Fruit fly (Drosophila melanogaster) whole organism, wandering third instar larva: ENCODE results near the gene noi.

Experiments used
- Abd-B ChIP-seq: fragments of >200 bp; optimal IDR thresholded peaks from 2 replicates; lab custom pipeline; 2017; ENCODE audit warnings: missing biosample characterization, missing genetic modification characterization
- CG32264 ChIP-seq: fragments of 200-800 bp; sonication (Bioruptor generic); optimal IDR thresholded peaks from 2 replicates; lab custom pipeline; 2016; ENCODE audit warnings: missing biosample characterization, missing genetic modification characterization
- CG9705 ChIP-seq: fragments of 200-800 bp; sonication (Bioruptor generic); optimal IDR thresholded peaks from 2 replicates; lab custom pipeline; 2018; ENCODE audit warnings: missing biosample characterization, mild to moderate bottlenecking, missing genetic modification characterization
- CrebA ChIP-seq: fragments of 200-800 bp; sonication (Bioruptor generic); optimal IDR thresholded peaks from 2 replicates; lab custom pipeline; 2016; ENCODE audit warnings: missing biosample characterization, mild to moderate bottlenecking, missing genetic modification characterization, borderline replicate concordance
- Dfd ChIP-seq: fragments of >200 bp; optimal IDR thresholded peaks from 2 replicates; lab custom pipeline; 2017; ENCODE audit warnings: missing biosample characterization, missing genetic modification characterization
- Dif ChIP-seq: fragments of 200-275, 200-300 bp; sonication (Bioruptor generic); optimal IDR thresholded peaks from 2 replicates; lab custom pipeline; 2018; ENCODE audit warnings: missing biosample characterization, missing genetic modification characterization; ENCODE audit not compliant: partially characterized antibody
- GATAd ChIP-seq: sonication (Bioruptor generic); optimal IDR thresholded peaks from 2 replicates; lab custom pipeline; 2016; ENCODE audit warnings: missing biosample characterization, missing genetic modification characterization
- HLH106 ChIP-seq: fragments of 200-800 bp; optimal IDR thresholded peaks from 3 replicates; lab custom pipeline; 2019; ENCODE audit warnings: missing biosample characterization, mild to moderate bottlenecking, missing genetic modification characterization, moderate library complexity
- Hnf4 ChIP-seq: fragments of 200-800 bp; sonication (Bioruptor generic); optimal IDR thresholded peaks from 2 replicates; lab custom pipeline; 2016; ENCODE audit warnings: missing biosample characterization, mild to moderate bottlenecking, missing genetic modification characterization
- Hr78 ChIP-seq: fragments of >200 bp; optimal IDR thresholded peaks from 2 replicates; lab custom pipeline; 2017; ENCODE audit warnings: missing biosample characterization, missing genetic modification characterization
- Hr83 ChIP-seq: fragments of 200-300 bp; sonication (Bioruptor generic); optimal IDR thresholded peaks from 2 replicates; lab custom pipeline; 2016; ENCODE audit warnings: missing biosample characterization, mild to moderate bottlenecking, missing genetic modification characterization, moderate library complexity; ENCODE audit not compliant: poor library complexity, severe bottlenecking
- Jra ChIP-seq: sonication (Bioruptor generic); optimal IDR thresholded peaks from 2 replicates; lab custom pipeline; 2016; ENCODE audit warnings: missing biosample characterization, missing genetic modification characterization
- Mio ChIP-seq: sonication (Bioruptor generic); optimal IDR thresholded peaks from 2 replicates; lab custom pipeline; 2016; ENCODE audit warnings: missing biosample characterization, missing genetic modification characterization
- Myc ChIP-seq: fragments of >200 bp; optimal IDR thresholded peaks from 2 replicates; lab custom pipeline; 2017
- N ChIP-seq: fragments of >200 bp; optimal IDR thresholded peaks from 2 replicates; lab custom pipeline; 2018; ENCODE audit warnings: missing biosample characterization, missing external identifiers, missing genetic modification characterization
- OdsH ChIP-seq: fragments of 200-800 bp; sonication (Bioruptor generic); optimal IDR thresholded peaks from 2 replicates; lab custom pipeline; 2016; ENCODE audit warnings: missing biosample characterization, mild to moderate bottlenecking, missing genetic modification characterization
- Rel ChIP-seq, 2 experiments: fragments of 200-800 bp; sonication (Bioruptor generic) in 1 of 2; optimal IDR thresholded peaks; 2 replicates in 1 of 2; 3 replicates in 1 of 2; lab custom pipeline; 2016 to 2019; ENCODE audit warnings: mild to moderate bottlenecking in 2 of 2, missing biosample characterization in 2 of 2, missing genetic modification characterization in 2 of 2, moderate library complexity in 1 of 2
- Sp1 ChIP-seq: fragments of 200-800 bp; sonication (Bioruptor generic); optimal IDR thresholded peaks from 3 replicates; lab custom pipeline; 2019; ENCODE audit warnings: missing biosample characterization, mild to moderate bottlenecking, missing genetic modification characterization, moderate library complexity
- Vsx2 ChIP-seq: fragments of 200-300, 225-300 bp; sonication (Bioruptor generic); optimal IDR thresholded peaks from 2 replicates; lab custom pipeline; 2018; ENCODE audit warnings: missing biosample characterization, missing genetic modification characterization; ENCODE audit not compliant: partially characterized antibody
- br ChIP-seq: fragments of 200-800 bp; sonication (Bioruptor generic); optimal IDR thresholded peaks from 2 replicates; lab custom pipeline; 2016; ENCODE audit warnings: missing biosample characterization, missing genetic modification characterization
- brk ChIP-seq: fragments of 200-800 bp; sonication (Bioruptor generic); optimal IDR thresholded peaks from 2 replicates; lab custom pipeline; 2016; ENCODE audit warnings: missing biosample characterization, mild to moderate bottlenecking, missing genetic modification characterization
- dl ChIP-seq, 2 experiments: fragments of 175-275, 200-275 bp in 1 of 2; fragments of 200-275 bp in 1 of 2; sonication (Bioruptor generic); optimal IDR thresholded peaks; lab custom pipeline; 2018; ENCODE audit warnings: mild to moderate bottlenecking in 2 of 2, missing biosample characterization in 2 of 2, missing genetic modification characterization in 2 of 2, moderate library complexity in 2 of 2; ENCODE audit not compliant: partially characterized antibody in 2 of 2, insufficient read depth in 1 of 2
- dmrt93B ChIP-seq: fragments of 200-800 bp; sonication (Bioruptor generic); optimal IDR thresholded peaks from 2 replicates; lab custom pipeline; 2018; ENCODE audit warnings: missing biosample characterization, mild to moderate bottlenecking, missing genetic modification characterization
- dsf ChIP-seq: sonication (Bioruptor generic); optimal IDR thresholded peaks from 2 replicates; lab custom pipeline; 2016; ENCODE audit warnings: missing biosample characterization, missing genetic modification characterization, borderline replicate concordance
- ey ChIP-seq: fragments of 200-800 bp; sonication (Bioruptor generic); optimal IDR thresholded peaks from 2 replicates; lab custom pipeline; 2016; ENCODE audit warnings: missing biosample characterization, missing genetic modification characterization
- foxo ChIP-seq, 2 experiments: fragments of 200-800 bp; sonication (Bioruptor generic); optimal IDR thresholded peaks; 2 replicates in 1 of 2; 3 replicates in 1 of 2; lab custom pipeline; 2016 to 2017; ENCODE audit warnings: missing biosample characterization in 2 of 2, missing genetic modification characterization in 2 of 2
- fru ChIP-seq: fragments of 200-800 bp; sonication (Bioruptor generic); optimal IDR thresholded peaks from 3 replicates; lab custom pipeline; 2016; ENCODE audit warnings: missing biosample characterization, mild to moderate bottlenecking, missing genetic modification characterization
- h ChIP-seq: fragments of 200-800 bp; sonication (Bioruptor generic); optimal IDR thresholded peaks from 3 replicates; lab custom pipeline; 2016; ENCODE audit warnings: missing biosample characterization, mild to moderate bottlenecking, missing genetic modification characterization
- jim ChIP-seq: fragments of 175-275, 200-325 bp; sonication (Bioruptor generic); optimal IDR thresholded peaks from 2 replicates; lab custom pipeline; 2016; ENCODE audit warnings: missing biosample characterization, mild to moderate bottlenecking, missing genetic modification characterization
- lola ChIP-seq: fragments of >200 bp; optimal IDR thresholded peaks from 2 replicates; lab custom pipeline; 2017; ENCODE audit warnings: missing biosample characterization, missing genetic modification characterization
- pan ChIP-seq: fragments of >200 bp; optimal IDR thresholded peaks from 2 replicates; lab custom pipeline; 2017
- psq ChIP-seq: fragments of 200-800 bp; sonication (Bioruptor generic); optimal IDR thresholded peaks from 3 replicates; lab custom pipeline; 2017; ENCODE audit warnings: missing biosample characterization, mild to moderate bottlenecking, missing genetic modification characterization, moderate library complexity
- rgr ChIP-seq: fragments of 200-800 bp; sonication (Bioruptor generic); optimal IDR thresholded peaks from 3 replicates; lab custom pipeline; 2016; ENCODE audit warnings: missing biosample characterization, mild to moderate bottlenecking, missing genetic modification characterization
- sage ChIP-seq: fragments of 200-800 bp; sonication (Bioruptor generic); optimal IDR thresholded peaks from 2 replicates; lab custom pipeline; 2016; ENCODE audit warnings: missing biosample characterization, mild to moderate bottlenecking, missing genetic modification characterization
- sv ChIP-seq: fragments of 200-800 bp; sonication (Bioruptor generic); optimal IDR thresholded peaks from 3 replicates; lab custom pipeline; 2016; ENCODE audit warnings: missing biosample characterization, missing genetic modification characterization
- tai ChIP-seq: sonication (Bioruptor generic); optimal IDR thresholded peaks from 2 replicates; lab custom pipeline; 2016; ENCODE audit warnings: missing biosample characterization, missing genetic modification characterization
- usp ChIP-seq: fragments of >200 bp; optimal IDR thresholded peaks from 2 replicates; lab custom pipeline; 2017; ENCODE audit warnings: missing biosample characterization, missing genetic modification characterization
- woc ChIP-seq: sonication (Bioruptor generic); optimal IDR thresholded peaks from 2 replicates; lab custom pipeline; 2016; ENCODE audit warnings: missing biosample characterization, mild to moderate bottlenecking, missing genetic modification characterization

The noi gene

dm6 chr3R:5568590-5568989 lies 22.7 kb downstream of the noi start, which contains the start of the genes CG2931 and Rheb (continued):
- TF ChIP-seq jim (GFP tag; lab: Kevin White, UChicago) (no peak), woc (GFP tag; lab: Kevin White, UChicago) (peak; percentile 79), sage (GFP tag; lab: Kevin White, UChicago) (no peak), usp (GFP tag; lab: Kevin White, UChicago) (no peak), tai (GFP tag; lab: Kevin White, UChicago) (no peak), fru (GFP tag; lab: Kevin White, UChicago) (peak; percentile 44), dsf (peak; percentile 33), N (GFP tag; lab: Kevin White, UChicago) (no peak), h (GFP tag; lab: Kevin White, UChicago) (peak; percentile 69), HLH106 (tag; lab: Kevin White, UChicago) (peak; percentile 68), OdsH (GFP tag; lab: Kevin White, UChicago) (peak; percentile 24)
- TF ChIP-seq, all 38 proteins: peak for 18

DNA sequence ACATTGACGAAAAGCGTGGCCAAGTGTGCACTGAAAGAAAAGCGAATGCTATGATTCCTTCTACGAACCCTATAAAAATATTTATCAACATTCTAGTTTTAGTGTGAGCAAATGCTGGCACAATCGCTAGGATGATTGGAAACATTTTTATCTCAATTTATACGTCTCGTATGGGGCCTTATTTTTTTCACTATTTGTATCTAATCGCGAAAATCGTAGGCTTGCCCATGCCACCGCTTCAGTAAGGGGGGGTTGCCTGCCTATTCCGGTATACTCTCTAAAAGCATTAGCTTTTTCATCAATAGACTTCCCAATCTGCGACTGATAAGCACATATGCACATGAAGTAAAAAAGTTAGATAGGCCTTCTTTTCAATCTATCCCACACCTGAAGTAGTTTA lies 25.6 kb downstream of the noi start:
- TF ChIP-seq sage (GFP tag; lab: Kevin White, UChicago) = no peak
- TF ChIP-seq usp (GFP tag; lab: Kevin White, UChicago) = no peak
- no peak for TF ChIP-seq Mio
- peak; percentile 80 for TF ChIP-seq OdsH (GFP tag; lab: Kevin White, UChicago)
- TF ChIP-seq Dif (GFP tag; lab: Kevin White, UChicago) = no peak
- TF ChIP-seq CrebA (GFP tag; lab: Kevin White, UChicago) = no peak
- TF ChIP-seq Abd-B (GFP tag; lab: Kevin White, UChicago) = no peak
- no peak for TF ChIP-seq CG9705
- TF ChIP-seq br (GFP tag; lab: Kevin White, UChicago) = peak; percentile 88
- peak; percentile 86 for TF ChIP-seq rgr (GFP tag; lab: Kevin White, UChicago)
- TF ChIP-seq Hnf4 (GFP tag; lab: Kevin White, UChicago) = peak; percentile 78
- no peak for TF ChIP-seq Dfd
- TF ChIP-seq Vsx2 (GFP tag; lab: Kevin White, UChicago) = no peak
- TF ChIP-seq tai (GFP tag; lab: Kevin White, UChicago) = no peak
- TF ChIP-seq HLH106 (tag; lab: Kevin White, UChicago) = peak; percentile 72
- no peak for TF ChIP-seq dl (GFP tag; optimal IDR thresholded peaks at IDR 0.05; lab: Kevin White, UChicago; ENCODE audit: insufficient read depth in 1 of 2, partially characterized antibody in 2 of 2)
- TF ChIP-seq h (GFP tag; lab: Kevin White, UChicago) = peak; percentile 93
- TF ChIP-seq N (GFP tag; lab: Kevin White, UChicago) = no peak
- no peak for TF ChIP-seq dsf
- no peak for TF ChIP-seq Hr83 (GFP tag; lab: Kevin White, UChicago)
- no peak for TF ChIP-seq fru (GFP tag; lab: Kevin White, UChicago)
- TF ChIP-seq psq (GFP tag; lab: Kevin White, UChicago) = peak; percentile 64
- peak; percentile 83 for TF ChIP-seq ey (GFP tag; lab: Kevin White, UChicago)
- TF ChIP-seq Sp1 (GFP tag; lab: Kevin White, UChicago) = peak; percentile 74
- TF ChIP-seq CG32264 (GFP tag; lab: Kevin White, UChicago) = peak; percentile 43
- TF ChIP-seq GATAd = no peak
- TF ChIP-seq Jra = peak; percentile 61
- TF ChIP-seq pan (lab: Kevin White, UChicago) = no peak
- TF ChIP-seq lola (GFP tag; lab: Kevin White, UChicago) = no peak
- TF ChIP-seq Rel (GFP tag; optimal IDR thresholded peaks at IDR 0.05; lab: Kevin White, UChicago) = peak; percentile 26
- TF ChIP-seq Rel (tag; optimal IDR thresholded peaks at IDR 0.05; lab: Kevin White, UChicago) = no peak
- no peak for TF ChIP-seq brk (GFP tag; lab: Kevin White, UChicago)
- no peak for TF ChIP-seq Myc (lab: Kevin White, UChicago)
- peak; percentile 70 for TF ChIP-seq sv (GFP tag; lab: Kevin White, UChicago)
- peak; percentile 68 to 84 for TF ChIP-seq foxo (GFP tag; optimal IDR thresholded peaks at IDR 0.05; lab: Kevin White, UChicago)
- TF ChIP-seq dmrt93B (GFP tag; lab: Kevin White, UChicago) = no peak
- TF ChIP-seq jim (GFP tag; lab: Kevin White, UChicago) = no peak
- no peak for TF ChIP-seq Hr78 (GFP tag; lab: Kevin White, UChicago)
- no peak for TF ChIP-seq woc (GFP tag; lab: Kevin White, UChicago)
